Worm (Caenorhabditis elegans) whole organism, late embryonic: ENCODE data around the gene B0393.5.

ENCODE experiments used
- dve-1 ChIP-seq: sonication (generic microtip); optimal IDR thresholded peaks from 2 replicates; lab custom pipeline; 2017; ENCODE audit warnings: antibody characterized with exemption, mild to moderate bottlenecking, missing genetic modification characterization, missing compliant biosample characterization
- lim-6 ChIP-seq: sonication (generic microtip); optimal IDR thresholded peaks from 2 replicates; lab custom pipeline; 2016; ENCODE audit warnings: missing genetic modification characterization, missing compliant biosample characterization
- pros-1 ChIP-seq: fragments of 150-350 bp; optimal IDR thresholded peaks from 2 replicates; lab custom pipeline; 2014; ENCODE audit warnings: missing biosample characterization, missing genetic modification reagents, missing genetic modification characterization
- rnt-1 ChIP-seq: sonication (generic microtip); optimal IDR thresholded peaks from 2 replicates; lab custom pipeline; 2016; ENCODE audit warnings: missing genetic modification characterization, missing compliant biosample characterization
- tbx-2 ChIP-seq: sonication (generic microtip); optimal IDR thresholded peaks from 2 replicates; lab custom pipeline; 2016; ENCODE audit warnings: missing genetic modification characterization, missing compliant biosample characterization
- tbx-7 ChIP-seq: sonication (generic microtip); optimal IDR thresholded peaks from 2 replicates; lab custom pipeline; 2016; ENCODE audit warnings: missing genotype, missing genetic modification characterization, missing compliant biosample characterization
- ttx-3 ChIP-seq: sonication (generic microtip); optimal IDR thresholded peaks from 2 replicates; lab custom pipeline; 2016; ENCODE audit warnings: missing genetic modification reagents, missing genetic modification characterization, missing compliant biosample characterization
- unc-42 ChIP-seq: sonication (generic microtip); optimal IDR thresholded peaks from 2 replicates; lab custom pipeline; 2016; ENCODE audit warnings: missing genotype, missing genetic modification characterization, missing compliant biosample characterization

DNA sequence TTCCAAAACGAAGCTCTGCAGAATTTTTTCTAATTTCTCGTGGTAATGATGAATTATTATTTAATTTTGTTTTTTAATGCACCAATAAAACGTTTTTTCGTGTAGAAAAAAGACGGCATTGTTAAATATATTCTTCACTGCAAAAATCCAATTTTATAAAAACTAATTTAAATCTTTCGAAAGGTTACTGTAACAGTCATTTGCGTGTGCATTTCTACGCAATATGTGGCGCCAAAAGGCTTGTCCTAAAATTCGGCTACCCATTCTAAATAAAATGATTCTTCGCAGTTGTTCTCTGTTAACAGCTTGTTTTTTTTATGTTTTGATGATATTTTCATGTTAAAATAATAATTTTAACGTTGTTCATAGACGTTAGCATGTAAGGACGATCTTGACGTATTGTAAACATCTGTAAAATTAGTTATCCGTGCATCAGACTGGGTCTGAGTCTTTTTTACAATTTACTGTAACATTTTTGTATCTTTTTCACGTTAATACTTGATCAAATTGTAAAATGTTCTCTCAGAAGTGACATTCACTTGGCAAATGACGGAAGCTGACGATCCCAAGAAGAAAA, 27.1 kb downstream of the B0393.5 start, which contains the start of gene mip-1:
- no peak for TF ChIP-seq rnt-1
- TF ChIP-seq tbx-2 (tag; lab: Kevin White, UChicago): no peak
- no peak for TF ChIP-seq unc-42
- no peak for TF ChIP-seq ttx-3 (tag; lab: Kevin White, UChicago)
- TF ChIP-seq dve-1 (tag; lab: Kevin White, UChicago): no peak
- TF ChIP-seq pros-1 (tag; lab: Kevin White, UChicago): no peak
- no peak for TF ChIP-seq lim-6
- no peak for TF ChIP-seq tbx-7 (tag; lab: Kevin White, UChicago)
